Worm (Caenorhabditis elegans) whole organism, L4 larva: Measurements from ENCODE around the gene C32D5.12.

Experiments
- F44E2.7 ChIP-seq: fragments of 200-800 bp; sonication (Bioruptor generic); IDR thresholded peaks from 2 replicates; pipeline ENCODE4 v2.1.2; 2022; ENCODE audit warnings: missing genetic modification characterization, missing compliant biosample characterization
- F49E8.2 ChIP-seq: sonication (generic microtip); optimal IDR thresholded peaks from 2 replicates; lab custom pipeline; 2016; ENCODE audit warnings: missing compliant biosample characterization, mild to moderate bottlenecking, missing genetic modification characterization, borderline replicate concordance
- R02D3.7 ChIP-seq: fragments of 150-350 bp; sonication (generic microtip); optimal IDR thresholded peaks from 3 replicates; lab custom pipeline; 2014; ENCODE audit warnings: missing biosample characterization, missing genetic modification characterization
- Y48G9A.11 ChIP-seq: fragments of 200-800 bp; sonication (Bioruptor generic); IDR thresholded peaks from 2 replicates; pipeline ENCODE4 v1.3.6; 2022; ENCODE audit warnings: missing genetic modification reagents, missing genetic modification characterization, missing compliant biosample characterization
- Y5F2A.4 ChIP-seq: fragments of 200-800 bp; sonication (Bioruptor generic); optimal IDR thresholded peaks from 2 replicates; lab custom pipeline; 2018; ENCODE audit warnings: mild to moderate bottlenecking, missing genetic modification characterization, missing compliant biosample characterization
- ZK337.2 ChIP-seq: fragments of 200-800 bp; sonication (Bioruptor generic); IDR thresholded peaks from 2 replicates; pipeline ENCODE4 v1.3.6; 2022; ENCODE audit warnings: missing genetic modification reagents, missing genetic modification characterization, missing compliant biosample characterization
- aly-2 ChIP-seq: sonication (generic microtip); optimal IDR thresholded peaks from 2 replicates; lab custom pipeline; 2018; ENCODE audit warnings: missing biosample characterization, missing genetic modification characterization
- arid-1 ChIP-seq: fragments of 200-800 bp; sonication (Bioruptor generic); conservative IDR thresholded peaks from 2 replicates; pipeline ENCODE4 v1.3.6; 2022; ENCODE audit warnings: missing genetic modification reagents, missing genetic modification characterization, missing compliant biosample characterization
- attf-4 ChIP-seq: sonication (generic microtip); optimal IDR thresholded peaks from 3 replicates; lab custom pipeline; 2017; ENCODE audit warnings: missing biosample characterization, missing genetic modification characterization
- ceh-28 ChIP-seq: fragments of 150-350 bp; optimal IDR thresholded peaks from 2 replicates; lab custom pipeline; 2014; ENCODE audit warnings: missing biosample characterization, missing genetic modification reagents, missing genetic modification characterization
- ceh-32 ChIP-seq: sonication (generic microtip); optimal IDR thresholded peaks from 2 replicates; lab custom pipeline; 2016; ENCODE audit warnings: mild to moderate bottlenecking, missing genetic modification characterization, missing compliant biosample characterization; ENCODE audit not compliant: poor library complexity
- ceh-44 ChIP-seq: fragments of 200-800 bp; sonication (Bioruptor generic); IDR thresholded peaks from 2 replicates; pipeline ENCODE4 v1.3.6; 2022; ENCODE audit warnings: missing genetic modification reagents, missing genetic modification characterization, missing compliant biosample characterization
- ceh-62 ChIP-seq: sonication (generic microtip); optimal IDR thresholded peaks from 2 replicates; lab custom pipeline; 2017; ENCODE audit warnings: missing biosample characterization, missing genetic modification characterization
- cey-2 ChIP-seq: sonication (generic microtip); optimal IDR thresholded peaks from 3 replicates; lab custom pipeline; 2017; ENCODE audit warnings: missing genetic modification characterization, mild to moderate bottlenecking, missing compliant biosample characterization, antibody characterized with exemption, borderline replicate concordance; ENCODE audit not compliant: insufficient read depth
- daf-19 ChIP-seq: fragments of 200-800 bp; sonication (Bioruptor generic); conservative IDR thresholded peaks from 2 replicates; pipeline ENCODE4 v1.3.6; 2022; ENCODE audit warnings: missing genetic modification characterization, missing compliant biosample characterization
- dmd-8 ChIP-seq: fragments of 200-800 bp; sonication (Bioruptor generic); IDR thresholded peaks from 2 replicates; pipeline ENCODE4 v1.3.6; 2022; ENCODE audit warnings: missing genetic modification characterization, missing compliant biosample characterization
- dve-1 ChIP-seq: sonication (generic microtip); optimal IDR thresholded peaks from 2 replicates; lab custom pipeline; 2017; ENCODE audit warnings: antibody characterized with exemption, mild to moderate bottlenecking, missing genetic modification characterization, missing compliant biosample characterization; ENCODE audit not compliant: insufficient read depth
- fos-1 ChIP-seq: fragments of 150-350 bp; optimal IDR thresholded peaks from 2 replicates; lab custom pipeline; 2014; ENCODE audit warnings: missing biosample characterization, missing genetic modification characterization
- gei-8 ChIP-seq: fragments of 200-800 bp; sonication (Bioruptor generic); optimal IDR thresholded peaks from 2 replicates; lab custom pipeline; 2018; ENCODE audit warnings: mild to moderate bottlenecking, missing genetic modification characterization, missing compliant biosample characterization
- lim-7 ChIP-seq: fragments of 200-800 bp; sonication (Bioruptor generic); IDR thresholded peaks from 2 replicates; pipeline ENCODE4 v1.3.6; 2022; ENCODE audit warnings: missing genetic modification characterization, missing compliant biosample characterization
- lin-13 ChIP-seq: fragments of 150-350 bp; optimal IDR thresholded peaks from 2 replicates; lab custom pipeline; 2014; ENCODE audit warnings: missing biosample characterization, missing genetic modification reagents, missing genetic modification characterization
- lin-15B ChIP-seq: fragments of 150-350 bp; sonication (generic microtip); optimal IDR thresholded peaks from 3 replicates; lab custom pipeline; 2014; ENCODE audit warnings: missing biosample characterization, missing genetic modification characterization
- lin-38 ChIP-seq: fragments of 200-800 bp; sonication (Bioruptor generic); IDR thresholded peaks from 2 replicates; pipeline ENCODE4 v1.3.6; 2022; ENCODE audit warnings: missing genetic modification reagents, missing genetic modification characterization, missing compliant biosample characterization
- madf-5 ChIP-seq, 2 experiments: fragments of 200-800 bp; sonication (Bioruptor generic); IDR thresholded peaks; 2 replicates each; pipeline ENCODE4 v1.3.6; 2022; ENCODE audit warnings: missing compliant biosample characterization in 2 of 2, missing genetic modification characterization in 2 of 2
- mdl-1 ChIP-seq, 2 experiments: fragments of 150-350 bp in 1 of 2; sonication (generic microtip) in 1 of 2; optimal IDR thresholded peaks; 2 replicates each; lab custom pipeline; 2014 to 2017; ENCODE audit warnings: missing biosample characterization in 2 of 2, missing genetic modification characterization in 2 of 2
- nhr-25 ChIP-seq: sonication (generic microtip); optimal IDR thresholded peaks from 2 replicates; lab custom pipeline; 2017; ENCODE audit warnings: missing genetic modification characterization, mild to moderate bottlenecking, missing compliant biosample characterization, antibody characterized with exemption, moderate library complexity, borderline replicate concordance; ENCODE audit not compliant: insufficient read depth
- pha-4 ChIP-seq, 2 experiments: fragments of 150-350 bp in 1 of 2; fragments of 200-800 bp in 1 of 2; sonication (Bioruptor generic) in 1 of 2; IDR thresholded peaks in 1 of 2; optimal IDR thresholded peaks in 1 of 2; 2 replicates each; pipeline versions ENCODE4 v1.3.6 to Lab custom; 2014 to 2022; ENCODE audit warnings: missing genetic modification characterization in 2 of 2, missing genetic modification reagents in 2 of 2, missing biosample characterization in 1 of 2, missing compliant biosample characterization in 1 of 2
- sdz-12 ChIP-seq: fragments of 200-800 bp; sonication (Bioruptor generic); optimal IDR thresholded peaks from 2 replicates; lab custom pipeline; 2018; ENCODE audit warnings: mild to moderate bottlenecking, missing genetic modification characterization, missing compliant biosample characterization
- snpc-1.2 ChIP-seq: fragments of 200-800 bp; sonication (Bioruptor generic); IDR thresholded peaks from 2 replicates; pipeline ENCODE4 v1.3.6; 2022; ENCODE audit warnings: missing genetic modification reagents, missing genetic modification characterization, missing compliant biosample characterization
- snpc-4 ChIP-seq: fragments of 150-350 bp; optimal IDR thresholded peaks from 2 replicates; lab custom pipeline; 2014; ENCODE audit warnings: missing biosample characterization, missing genetic modification characterization
- spr-1 ChIP-seq: sonication (generic microtip); optimal IDR thresholded peaks from 2 replicates; lab custom pipeline; 2016; ENCODE audit warnings: mild to moderate bottlenecking, missing genetic modification characterization, missing compliant biosample characterization
- tag-97 ChIP-seq: fragments of 200-800 bp; sonication (Bioruptor generic); IDR thresholded peaks from 2 replicates; pipeline ENCODE4 v1.3.6; 2022; ENCODE audit warnings: missing genetic modification characterization, missing compliant biosample characterization
- tra-1 ChIP-seq: fragments of 200-800 bp; sonication (Bioruptor generic); IDR thresholded peaks from 2 replicates; pipeline ENCODE4 v1.3.6; 2022; ENCODE audit warnings: missing genetic modification reagents, missing genetic modification characterization, missing compliant biosample characterization
- unc-130 ChIP-seq: sonication (generic microtip); optimal IDR thresholded peaks from 2 replicates; lab custom pipeline; 2016; ENCODE audit warnings: missing genetic modification reagents, missing genetic modification characterization, missing compliant biosample characterization
- unc-39 ChIP-seq: sonication (generic microtip); optimal IDR thresholded peaks from 2 replicates; lab custom pipeline; 2017; ENCODE audit warnings: missing biosample characterization, missing genetic modification characterization
- zip-2 ChIP-seq: fragments of 150-350 bp; optimal IDR thresholded peaks from 2 replicates; lab custom pipeline; 2014; ENCODE audit warnings: missing biosample characterization, missing genetic modification characterization

Gene C32D5.12

DNA sequence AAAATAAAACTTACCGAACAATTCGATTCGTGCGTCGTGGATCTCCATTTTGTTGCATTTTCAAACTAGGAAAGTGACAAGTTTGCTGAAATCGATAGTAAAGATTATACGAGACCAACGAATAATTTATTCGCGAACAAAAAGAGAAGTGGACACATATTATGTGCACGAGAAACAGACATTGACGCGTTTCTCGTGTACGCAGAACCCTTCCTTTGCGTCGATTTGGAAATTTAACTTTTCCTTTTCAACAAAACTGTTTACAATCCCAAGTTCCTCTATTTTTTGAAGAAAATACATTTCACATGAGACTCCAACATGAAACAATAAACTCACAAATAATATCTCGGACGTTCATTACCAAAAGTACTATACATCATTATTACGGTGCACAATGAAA, 2.0 kb upstream of the C32D5.12 start, which contains the start of gene K10B2.4 (continued):
- TF ChIP-seq sdz-12 (GFP tag; lab: Kevin White, UChicago), result no peak
- no peak for TF ChIP-seq fos-1 (tag; lab: Kevin White, UChicago)
- TF ChIP-seq unc-39 (tag; lab: Kevin White, UChicago), result no peak
- no peak for TF ChIP-seq attf-4 (tag; lab: Kevin White, UChicago)
- TF ChIP-seq nhr-25 (tag; lab: Kevin White, UChicago), result no peak
- no peak for TF ChIP-seq R02D3.7 (tag; lab: Kevin White, UChicago)
- TF ChIP-seq ceh-44, result no peak
- peak in 1 of 2 experiments; percentile 30 for TF ChIP-seq mdl-1 (tag; optimal IDR thresholded peaks at IDR 0.05; lab: Kevin White, UChicago)
- no peak for TF ChIP-seq tag-97 (GFP tag; lab: Robert Waterston, UW)
- TF ChIP-seq tra-1 (GFP tag; lab: Robert Waterston, UW), result no peak
- TF ChIP-seq ceh-32 (tag; lab: Kevin White, UChicago), result no peak
- no peak for TF ChIP-seq ZK337.2 (GFP tag; lab: Robert Waterston, UW)
- TF ChIP-seq ceh-28 (tag; lab: Kevin White, UChicago), result no peak
- no peak for TF ChIP-seq unc-130 (GFP tag; lab: Kevin White, UChicago)
- TF ChIP-seq cey-2 (tag; lab: Kevin White, UChicago), result no peak
- TF ChIP-seq daf-19 (GFP tag; lab: Robert Waterston, UW), result no peak
- TF ChIP-seq aly-2 (tag; lab: Kevin White, UChicago), result no peak
- no peak for TF ChIP-seq Y48G9A.11 (GFP tag; lab: Robert Waterston, UW)
- no peak for TF ChIP-seq spr-1 (tag; lab: Kevin White, UChicago)
- no peak for TF ChIP-seq lin-15B
- no peak for TF ChIP-seq gei-8 (GFP tag; lab: Kevin White, UChicago)

DNA sequence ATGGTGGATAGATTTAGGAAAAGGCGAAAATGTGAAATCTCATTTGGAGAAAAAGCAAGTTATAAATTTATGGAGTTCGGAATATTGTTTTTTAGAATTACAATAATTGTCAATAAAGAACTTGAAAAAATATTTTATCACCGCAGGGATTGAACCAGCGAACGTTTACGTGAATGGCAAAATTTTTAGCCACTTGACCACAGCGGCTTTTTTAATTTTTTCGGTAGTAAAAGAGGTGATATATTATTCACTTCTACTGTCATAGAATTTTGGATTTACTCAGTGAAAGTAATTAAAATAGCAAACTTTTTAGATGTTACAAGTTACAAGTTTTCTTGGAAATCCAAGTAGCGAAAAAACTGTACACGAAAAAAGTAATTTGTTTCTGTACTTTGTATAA, 573 bp downstream of the C32D5.12 start:
- no peak for TF ChIP-seq unc-130 (GFP tag; lab: Kevin White, UChicago)
- peak; percentile 77 for TF ChIP-seq lim-7 (GFP tag; lab: Robert Waterston, UW)
- TF ChIP-seq sdz-12 (GFP tag; lab: Kevin White, UChicago), result no peak
- peak; percentile 57; the same call in 1 of the 2 replicates for TF ChIP-seq dmd-8
- no peak for TF ChIP-seq ceh-28 (tag; lab: Kevin White, UChicago)
- no peak for TF ChIP-seq dve-1 (tag; lab: Kevin White, UChicago)
- TF ChIP-seq snpc-4 (tag; lab: Kevin White, UChicago), result no peak
- TF ChIP-seq zip-2 (tag; lab: Kevin White, UChicago), result no peak
- TF ChIP-seq lin-38, result peak; percentile 60
- TF ChIP-seq pha-4 (GFP tag; IDR thresholded peaks at IDR 0.05; lab: Robert Waterston, UW), result peak; percentile 73; the same call in 1 of the 2 replicates
- TF ChIP-seq pha-4 (tag; optimal IDR thresholded peaks at IDR 0.05; lab: Kevin White, UChicago), result no peak
- TF ChIP-seq lin-13 (GFP tag; lab: Kevin White, UChicago), result no peak
- TF ChIP-seq arid-1 (GFP tag; lab: Robert Waterston, UW), result peak; percentile 86
- no peak for TF ChIP-seq aly-2 (tag; lab: Kevin White, UChicago)
- TF ChIP-seq F44E2.7 (GFP tag; lab: Robert Waterston, UW), result peak; percentile 51; the same call in 1 of the 2 replicates
- TF ChIP-seq Y5F2A.4 (GFP tag; lab: Kevin White, UChicago), result peak; percentile 38
- peak; percentile 14 for TF ChIP-seq F49E8.2 (tag; lab: Kevin White, UChicago)
- peak in 1 of 2 experiments; percentile 78; a peak in 2 of 4 replicates for TF ChIP-seq madf-5 (GFP tag; IDR thresholded peaks at IDR 0.05; lab: Robert Waterston, UW)
- TF ChIP-seq ceh-62, result no peak
- no peak for TF ChIP-seq unc-39 (tag; lab: Kevin White, UChicago)
- TF ChIP-seq daf-19 (GFP tag; lab: Robert Waterston, UW), result 0 out of 2 replicates have a peak, but pooled peaks have one; percentile 62
- TF ChIP-seq snpc-1.2, result 0 out of 2 replicates have a peak, but pooled peaks have one; percentile 20
